Worm (Caenorhabditis elegans): Measurements from ENCODE around the gene cest-8.

Gene cest-8

ce11 chrX:12175667-12176278 lies 43.7 kb upstream of the cest-8 start (continued):
- TF ChIP-seq xbp-1 (tag; optimal IDR thresholded peaks at IDR 0.05) (no peak), nhr-71 (tag; optimal IDR thresholded peaks at IDR 0.05) (peak; percentile 25), jun-1 (tag; optimal IDR thresholded peaks at IDR 0.05) (no peak), unc-130 (tag; optimal IDR thresholded peaks at IDR 0.05) (no peak), elt-3 (tag; optimal IDR thresholded peaks at IDR 0.05) (no peak), mab-9 (GFP tag; IDR thresholded peaks at IDR 0.05) (no peak)

DNA sequence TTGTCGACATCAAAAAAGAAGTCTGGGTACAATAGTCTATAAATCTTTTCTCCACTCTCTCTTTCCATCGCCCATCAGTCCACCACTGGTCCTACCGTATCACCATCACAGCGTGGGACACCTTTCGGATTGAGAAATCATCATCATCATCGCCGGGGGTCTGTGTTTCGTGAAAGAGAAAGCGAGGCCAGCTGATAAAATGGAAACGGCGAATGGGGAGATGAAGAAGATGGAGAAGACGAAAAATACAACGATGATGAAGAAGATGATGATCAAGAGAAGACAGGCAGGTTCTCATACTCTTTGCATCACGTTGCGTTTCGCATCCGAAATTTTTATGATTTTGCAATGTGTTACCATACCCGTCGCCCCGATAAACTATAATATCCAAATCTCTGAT lies 43.1 kb upstream of the cest-8 start:
- no peak for TF ChIP-seq F16B12.6 (tag; optimal IDR thresholded peaks at IDR 0.05)
- peak; percentile 61 for TF ChIP-seq nhr-71 (tag; optimal IDR thresholded peaks at IDR 0.05)
- no peak for TF ChIP-seq elt-2 (tag; optimal IDR thresholded peaks at IDR 0.05)
- no peak for TF ChIP-seq sup-37 (GFP tag; optimal IDR thresholded peaks at IDR 0.05)
- TF ChIP-seq C16A3.4 (tag; optimal IDR thresholded peaks at IDR 0.05): no peak
- TF ChIP-seq ets-5 (GFP tag; IDR thresholded peaks at IDR 0.05): no peak
- TF ChIP-seq mdl-1 (tag; optimal IDR thresholded peaks at IDR 0.05): peak in 1 of 2 experiments; percentile 24
- no peak for TF ChIP-seq vab-15 (tag; optimal IDR thresholded peaks at IDR 0.05)
- no peak for TF ChIP-seq unc-30 (tag; optimal IDR thresholded peaks at IDR 0.05)
- no peak for TF ChIP-seq ama-1 (optimal IDR thresholded peaks at IDR 0.05)
- TF ChIP-seq unc-98 (GFP tag; IDR thresholded peaks at IDR 0.05): no peak
- TF ChIP-seq nhr-11 (tag; optimal IDR thresholded peaks at IDR 0.05): no peak
- TF ChIP-seq pag-3 (tag; optimal IDR thresholded peaks at IDR 0.05; ENCODE audit: borderline replicate concordance, insufficient read depth): no peak
- TF ChIP-seq nhr-237 (tag; optimal IDR thresholded peaks at IDR 0.05): no peak
- no peak for TF ChIP-seq unc-130 (tag; optimal IDR thresholded peaks at IDR 0.05)
- TF ChIP-seq dsc-1 (tag; optimal IDR thresholded peaks at IDR 0.05): no peak
- TF ChIP-seq irx-1 (tag; optimal IDR thresholded peaks at IDR 0.05): peak; percentile 11
- no peak for TF ChIP-seq Y116A8C.19 (tag; optimal IDR thresholded peaks at IDR 0.05; ENCODE audit: borderline replicate concordance)
- TF ChIP-seq efl-3 (GFP tag; optimal IDR thresholded peaks at IDR 0.05): no peak
- TF ChIP-seq ces-1 (GFP tag; optimal IDR thresholded peaks at IDR 0.05): no peak
- no peak for TF ChIP-seq unc-62 (GFP tag; optimal IDR thresholded peaks at IDR 0.05)
- no peak for TF ChIP-seq nhr-84 (tag; optimal IDR thresholded peaks at IDR 0.05)
- peak; percentile 68 for TF ChIP-seq skn-1 (tag; optimal IDR thresholded peaks at IDR 0.05)
- peak; percentile 83 for TF ChIP-seq nhr-85 (tag)
- TF ChIP-seq lir-3 (tag; optimal IDR thresholded peaks at IDR 0.05; ENCODE audit: poor library complexity): no peak
- no peak for TF ChIP-seq fkh-4 (tag; optimal IDR thresholded peaks at IDR 0.05; ENCODE audit: borderline replicate concordance)
- no peak for TF ChIP-seq nhr-77 (tag; optimal IDR thresholded peaks at IDR 0.05)
- peak; percentile 2 for TF ChIP-seq nhr-47 (tag; optimal IDR thresholded peaks at IDR 0.05)
- TF ChIP-seq C34B4.2 (tag; optimal IDR thresholded peaks at IDR 0.05): no peak
- peak; percentile 35 for TF ChIP-seq lin-14 (GFP tag; optimal IDR thresholded peaks at IDR 0.05)
- no peak for TF ChIP-seq egl-13 (tag; optimal IDR thresholded peaks at IDR 0.05)
- TF ChIP-seq lin-35 (GFP tag; optimal IDR thresholded peaks at IDR 0.05): peak in 1 of 2 experiments; percentile 1
- peak; percentile 13 for TF ChIP-seq lin-13 (GFP tag; optimal IDR thresholded peaks at IDR 0.05)
- no peak for TF ChIP-seq nhr-19 (GFP tag; conservative IDR thresholded peaks at IDR 0.05)
- peak; percentile 74 for TF ChIP-seq mep-1 (tag; optimal IDR thresholded peaks at IDR 0.05)
- peak in 1 of 3 experiments; percentile 3 for TF ChIP-seq dpl-1 (GFP tag; optimal IDR thresholded peaks at IDR 0.05)
- TF ChIP-seq lsy-2 (tag; optimal IDR thresholded peaks at IDR 0.05): peak in 1 of 2 experiments; percentile 54
- TF ChIP-seq fkh-10 (GFP tag; optimal IDR thresholded peaks at IDR 0.05): no peak
- peak; percentile 61 for TF ChIP-seq nhr-20 (tag; optimal IDR thresholded peaks at IDR 0.05)
- TF ChIP-seq rnt-1 (tag; optimal IDR thresholded peaks at IDR 0.05): peak; percentile 30
- no peak for TF ChIP-seq snpc-4 (tag; optimal IDR thresholded peaks at IDR 0.05)
- no peak for TF ChIP-seq nhr-12 (tag; optimal IDR thresholded peaks at IDR 0.05)
- TF ChIP-seq nhr-90 (tag; optimal IDR thresholded peaks at IDR 0.05; ENCODE audit: poor library complexity): peak; percentile 50
- peak; percentile 99 for TF ChIP-seq blmp-1 (tag; optimal IDR thresholded peaks at IDR 0.05)
- TF ChIP-seq hpl-2 (GFP tag; optimal IDR thresholded peaks at IDR 0.05): no peak
- TF ChIP-seq snu-23 (GFP tag; optimal IDR thresholded peaks at IDR 0.05): peak; percentile 52
- peak in 1 of 6 experiments; percentile 15 for TF ChIP-seq elt-3 (tag; optimal IDR thresholded peaks at IDR 0.05)
